Worm (Caenorhabditis elegans) whole organism, L1 larva: Measurements from ENCODE around the gene plc-3.
A peak's percentile ranks its signal among the peaks of the same experiment; 100 is the strongest.

ENCODE experiments used
- ceh-82 ChIP-seq, 3 experiments: fragments of 150-350 bp in 1 of 3; sonication (generic microtip) in 2 of 3; optimal IDR thresholded peaks; 2 replicates each; lab custom pipeline; 2014 to 2017; ENCODE audit warnings: missing biosample characterization in 3 of 3, missing genetic modification characterization in 3 of 3
- efl-1 ChIP-seq, 4 experiments: fragments of 150-350 bp; optimal IDR thresholded peaks in 3 of 4; peaks in 1 of 4; 1 replicate in 1 of 4; 2 replicates in 3 of 4; lab custom pipeline; 2014; ENCODE audit warnings: missing biosample characterization in 2 of 4, missing genetic modification characterization in 2 of 4, missing genetic modification reagents in 2 of 4
- lin-15B ChIP-seq: fragments of 150-350 bp; sonication (generic microtip); optimal IDR thresholded peaks from 3 replicates; lab custom pipeline; 2014; ENCODE audit warnings: missing biosample characterization, missing genetic modification characterization

DNA sequence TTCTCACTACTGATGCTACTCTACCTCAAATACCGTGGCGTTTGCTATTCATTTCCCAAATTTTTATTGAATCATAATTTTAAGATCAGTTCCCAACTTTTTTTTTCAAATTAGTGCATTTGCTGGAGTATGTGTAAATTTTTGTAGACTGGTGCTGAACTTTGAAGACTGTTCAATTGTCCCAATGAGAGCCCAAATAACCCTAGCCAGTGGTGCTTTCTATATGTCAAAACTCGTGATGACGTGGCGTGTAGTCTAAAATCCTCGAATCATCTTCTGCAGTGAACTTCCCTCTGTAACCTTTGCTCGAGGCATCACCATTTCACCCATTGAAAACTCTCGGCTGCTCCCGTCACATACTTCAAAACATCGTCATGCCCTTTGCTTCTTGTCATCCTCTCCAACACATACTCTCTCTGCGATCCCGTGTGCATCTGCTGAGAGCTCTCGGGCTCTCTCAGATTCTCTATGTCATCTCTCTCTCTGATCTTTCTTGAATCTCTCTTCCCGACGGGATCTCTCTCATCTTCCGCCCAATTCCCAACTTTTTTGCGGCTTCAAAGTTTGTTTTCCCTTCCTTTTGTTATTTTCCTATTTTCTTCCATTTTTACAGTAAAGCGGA, 18.1 kb upstream of the plc-3 start:
- TF ChIP-seq efl-1 (optimal IDR thresholded peaks at IDR 0.05; lab: Kevin White, UChicago) (no peak), efl-1 (GFP tag; optimal IDR thresholded peaks at IDR 0.05 in 1 of 2; lab: Kevin White, UChicago) (peak in 1 of 2 experiments; percentile 47), lin-15B (tag; lab: Kevin White, UChicago) (no peak), ceh-82 (tag; optimal IDR thresholded peaks at IDR 0.05; lab: Kevin White, UChicago) (no peak)
